Fruit fly (Drosophila melanogaster) whole organism, embryonic: ENCODE measurements around the gene Srr.

Experiments
- Abd-B ChIP-seq: fragments of 200-800 bp; sonication (Bioruptor generic); optimal IDR thresholded peaks from 2 replicates; lab custom pipeline; 2018; ENCODE audit warnings: missing biosample characterization, mild to moderate bottlenecking, missing genetic modification characterization, moderate library complexity
- Atf3 ChIP-seq: fragments of 200-800 bp; sonication (Bioruptor generic); optimal IDR thresholded peaks from 3 replicates; lab custom pipeline; 2016; ENCODE audit warnings: missing biosample characterization, missing genetic modification characterization
- CG1024 ChIP-seq: fragments of 200-800 bp; sonication (Bioruptor generic); IDR thresholded peaks from 2 replicates; pipeline ENCODE4 v1.3.6; 2022; ENCODE audit warnings: missing biosample characterization, missing genetic modification characterization
- CG10543 ChIP-seq: fragments of 200-800 bp; sonication (Bioruptor generic); optimal IDR thresholded peaks from 3 replicates; lab custom pipeline; 2017; ENCODE audit warnings: missing biosample characterization, mild to moderate bottlenecking, missing genetic modification characterization, moderate library complexity
- CG12299 ChIP-seq: fragments of 200-800 bp; sonication (Bioruptor generic); optimal IDR thresholded peaks from 2 replicates; lab custom pipeline; 2018; ENCODE audit warnings: missing biosample characterization, mild to moderate bottlenecking, missing genetic modification characterization
- CG14667 ChIP-seq: fragments of 200-800 bp; sonication (Bioruptor generic); IDR thresholded peaks from 2 replicates; pipeline ENCODE4 v1.3.6; 2022; ENCODE audit warnings: missing biosample characterization, missing genetic modification characterization
- CG15073 ChIP-seq: fragments of 200-800 bp; sonication (Bioruptor generic); optimal IDR thresholded peaks from 2 replicates; lab custom pipeline; 2016; ENCODE audit warnings: missing biosample characterization, missing genetic modification characterization
- CG15269 ChIP-seq: fragments of 200-800 bp; sonication (Bioruptor generic); optimal IDR thresholded peaks from 2 replicates; lab custom pipeline; 2018; ENCODE audit warnings: missing biosample characterization, mild to moderate bottlenecking, missing genetic modification characterization, moderate library complexity
- CG1529 ChIP-seq: fragments of 200-800 bp; sonication (Bioruptor generic); optimal IDR thresholded peaks from 3 replicates; lab custom pipeline; 2018; ENCODE audit warnings: missing biosample characterization, missing genetic modification characterization
- CG16813 ChIP-seq: fragments of 200-800 bp; sonication (Bioruptor generic); IDR thresholded peaks from 3 replicates; pipeline ENCODE4 v1.3.6; 2022; ENCODE audit warnings: missing biosample characterization, missing genetic modification characterization; ENCODE audit not compliant: partially characterized antibody
- CG17385 ChIP-seq: fragments of 200-800 bp; sonication (Bioruptor generic); optimal IDR thresholded peaks from 3 replicates; lab custom pipeline; 2018; ENCODE audit warnings: missing biosample characterization, mild to moderate bottlenecking, missing genetic modification characterization
- CG17829 ChIP-seq: fragments of 200-800 bp; optimal IDR thresholded peaks from 2 replicates; lab custom pipeline; 2019; ENCODE audit warnings: missing biosample characterization, mild to moderate bottlenecking, missing genetic modification characterization, moderate library complexity
- CG3281 ChIP-seq: fragments of 200-800 bp; sonication (Bioruptor generic); optimal IDR thresholded peaks from 3 replicates; lab custom pipeline; 2017; ENCODE audit warnings: missing biosample characterization, mild to moderate bottlenecking, missing genetic modification characterization
- CG34224 ChIP-seq: fragments of 200-800 bp; sonication (Bioruptor generic); IDR thresholded peaks from 3 replicates; pipeline ENCODE4 v1.3.6; 2022; ENCODE audit warnings: missing biosample characterization, missing genetic modification characterization; ENCODE audit not compliant: partially characterized antibody
- CG4282 ChIP-seq: fragments of 200-800 bp; sonication (Bioruptor generic); optimal IDR thresholded peaks from 2 replicates; lab custom pipeline; 2016; ENCODE audit warnings: missing biosample characterization, missing genetic modification characterization
- CG43689 ChIP-seq: fragments of 200-800 bp; sonication (Bioruptor generic); IDR thresholded peaks from 2 replicates; pipeline ENCODE4 v1.3.6; 2022; ENCODE audit warnings: missing biosample characterization, missing genetic modification characterization
- CG4820 ChIP-seq: fragments of 200-800 bp; sonication (Bioruptor generic); optimal IDR thresholded peaks from 3 replicates; lab custom pipeline; 2016; ENCODE audit warnings: missing biosample characterization, missing genetic modification characterization
- CG7987 ChIP-seq: fragments of 200-800 bp; sonication (Bioruptor generic); optimal IDR thresholded peaks from 2 replicates; lab custom pipeline; 2018; ENCODE audit warnings: missing biosample characterization, mild to moderate bottlenecking, missing genetic modification characterization, moderate library complexity
- CG9215 ChIP-seq: fragments of 200-800 bp; sonication (Bioruptor generic); IDR thresholded peaks from 2 replicates; pipeline ENCODE4 v1.3.6; 2022; ENCODE audit warnings: missing biosample characterization, missing genetic modification characterization
- CrebB ChIP-seq: fragments of 200-800 bp; sonication (Bioruptor generic); optimal IDR thresholded peaks from 3 replicates; lab custom pipeline; 2018; ENCODE audit warnings: missing biosample characterization, mild to moderate bottlenecking, missing genetic modification characterization
- HHEX ChIP-seq: fragments of 200-800 bp; sonication (Bioruptor generic); optimal IDR thresholded peaks from 3 replicates; lab custom pipeline; 2017; ENCODE audit warnings: missing biosample characterization, mild to moderate bottlenecking, missing genetic modification characterization, missing genetic modification reagents
- HmgD ChIP-seq: fragments of 200-800 bp; sonication (Bioruptor generic); optimal IDR thresholded peaks from 3 replicates; lab custom pipeline; 2016; ENCODE audit warnings: missing biosample characterization, missing genetic modification characterization
- Hr51 ChIP-seq, 2 experiments: fragments of 200-800 bp; sonication (Bioruptor generic); optimal IDR thresholded peaks; 2 replicates in 1 of 2; 3 replicates in 1 of 2; lab custom pipeline; 2016 to 2018; ENCODE audit warnings: missing biosample characterization in 2 of 2, missing genetic modification characterization in 2 of 2, mild to moderate bottlenecking in 1 of 2, moderate library complexity in 1 of 2
- MESR4 ChIP-seq: fragments of 200-800 bp; sonication (Bioruptor generic); optimal IDR thresholded peaks from 2 replicates; lab custom pipeline; 2018; ENCODE audit warnings: missing biosample characterization, mild to moderate bottlenecking, missing genetic modification characterization, moderate library complexity
- Nf-YA ChIP-seq: fragments of 200-800 bp; sonication (Bioruptor generic); IDR thresholded peaks from 2 replicates; pipeline ENCODE4 v1.3.6; 2022; ENCODE audit warnings: missing biosample characterization, missing genetic modification characterization
- NfI ChIP-seq: fragments of 200-800 bp; sonication (Bioruptor generic); optimal IDR thresholded peaks from 3 replicates; lab custom pipeline; 2018; ENCODE audit warnings: missing biosample characterization, mild to moderate bottlenecking, missing genetic modification characterization, moderate library complexity
- Pdp1 ChIP-seq, 2 experiments: fragments of 200-800 bp; sonication (Bioruptor generic); optimal IDR thresholded peaks; 3 replicates each; lab custom pipeline; 2016; ENCODE audit warnings: missing biosample characterization in 2 of 2, missing genetic modification characterization in 2 of 2, mild to moderate bottlenecking in 1 of 2, moderate library complexity in 1 of 2
- Ravus ChIP-seq: fragments of 200-800 bp; sonication (Bioruptor generic); IDR thresholded peaks from 2 replicates; pipeline ENCODE4 v1.3.6; 2022; ENCODE audit warnings: missing biosample characterization, missing genetic modification characterization
- Xrp1 ChIP-seq: fragments of 200-800 bp; sonication (Bioruptor generic); IDR thresholded peaks from 2 replicates; pipeline ENCODE4 v1.3.6; 2022; ENCODE audit warnings: missing biosample characterization, missing genetic modification characterization
- amos ChIP-seq: fragments of 200-800 bp; sonication (Bioruptor generic); IDR thresholded peaks from 2 replicates; pipeline ENCODE4 v1.3.6; 2022; ENCODE audit warnings: missing biosample characterization, missing genetic modification characterization; ENCODE audit not compliant: partially characterized antibody
- aop ChIP-seq: fragments of 200-800 bp; sonication (Bioruptor generic); IDR thresholded peaks from 2 replicates; pipeline ENCODE4 v1.3.6; 2022; ENCODE audit warnings: missing biosample characterization, missing genetic modification characterization
- crol ChIP-seq: fragments of 200-800 bp; sonication (Bioruptor generic); IDR thresholded peaks from 2 replicates; pipeline ENCODE4 v1.3.6; 2022; ENCODE audit warnings: missing biosample characterization, missing genetic modification characterization
- dm ChIP-seq: fragments of 200-800 bp; sonication (Bioruptor generic); optimal IDR thresholded peaks from 3 replicates; lab custom pipeline; 2016; ENCODE audit warnings: missing biosample characterization, missing genetic modification characterization
- dmrt11E ChIP-seq: fragments of 200-800 bp; sonication (Bioruptor generic); optimal IDR thresholded peaks from 3 replicates; lab custom pipeline; 2018; ENCODE audit warnings: missing biosample characterization, mild to moderate bottlenecking, missing genetic modification characterization, moderate library complexity
- grau ChIP-seq: fragments of 200-800 bp; optimal IDR thresholded peaks from 3 replicates; lab custom pipeline; 2019; ENCODE audit warnings: missing biosample characterization, mild to moderate bottlenecking, missing genetic modification characterization, moderate library complexity
- gro ChIP-seq: fragments of 200-800 bp; sonication (Bioruptor generic); optimal IDR thresholded peaks from 2 replicates; lab custom pipeline; 2016; ENCODE audit warnings: missing biosample characterization, missing genetic modification characterization
- hb ChIP-seq: fragments of 200-800 bp; sonication (Bioruptor generic); IDR thresholded peaks from 3 replicates; pipeline ENCODE4 v1.3.6; 2022; ENCODE audit warnings: missing biosample characterization, missing genetic modification characterization; ENCODE audit not compliant: partially characterized antibody
- hkb ChIP-seq, 2 experiments: fragments of 200-800 bp in 1 of 2; fragments of >200 bp in 1 of 2; sonication (Bioruptor generic) in 1 of 2; IDR thresholded peaks in 1 of 2; optimal IDR thresholded peaks in 1 of 2; 2 replicates each; pipeline versions ENCODE4 v1.3.6 to Lab custom; 2017 to 2022; ENCODE audit warnings: missing biosample characterization in 1 of 2, missing genetic modification characterization in 1 of 2
- lab ChIP-seq: fragments of 200-800 bp; sonication (Bioruptor generic); optimal IDR thresholded peaks from 3 replicates; lab custom pipeline; 2017; ENCODE audit warnings: missing biosample characterization, missing genetic modification characterization, mild to moderate bottlenecking, moderate library complexity, missing genetic modification reagents
- lov ChIP-seq, 2 experiments: fragments of 200-800 bp in 1 of 2; fragments of >200 bp in 1 of 2; sonication (Bioruptor generic) in 1 of 2; IDR thresholded peaks in 1 of 2; optimal IDR thresholded peaks in 1 of 2; 2 replicates in 1 of 2; 3 replicates in 1 of 2; pipeline versions ENCODE4 v1.3.6 to Lab custom; 2017 to 2022; ENCODE audit warnings: missing biosample characterization in 1 of 2, missing genetic modification characterization in 1 of 2
- mld ChIP-seq: fragments of 200-800 bp; sonication (Bioruptor generic); IDR thresholded peaks from 3 replicates; pipeline ENCODE4 v1.3.6; 2022; ENCODE audit warnings: missing biosample characterization, missing genetic modification characterization; ENCODE audit not compliant: partially characterized antibody
- nmo ChIP-seq: fragments of 200-800 bp; sonication (Bioruptor generic); optimal IDR thresholded peaks from 2 replicates; lab custom pipeline; 2018; ENCODE audit warnings: missing biosample characterization, mild to moderate bottlenecking, missing genetic modification characterization, moderate library complexity
- row ChIP-seq: fragments of 200-800 bp; sonication (Bioruptor generic); IDR thresholded peaks from 3 replicates; pipeline ENCODE4 v1.3.6; 2022; ENCODE audit warnings: missing biosample characterization, missing genetic modification characterization
- sd ChIP-seq: fragments of 200-800 bp; sonication (Bioruptor generic); optimal IDR thresholded peaks from 3 replicates; lab custom pipeline; 2018; ENCODE audit warnings: missing biosample characterization, mild to moderate bottlenecking, missing genetic modification characterization, moderate library complexity
- sisA ChIP-seq: fragments of 200-800 bp; sonication (Bioruptor generic); IDR thresholded peaks from 2 replicates; pipeline ENCODE4 v1.3.6; 2022; ENCODE audit warnings: missing biosample characterization, missing genetic modification characterization
- zf30C ChIP-seq: fragments of 200-800 bp; sonication (Bioruptor generic); optimal IDR thresholded peaks from 3 replicates; lab custom pipeline; 2018; ENCODE audit warnings: missing biosample characterization, mild to moderate bottlenecking, missing genetic modification characterization
- zfh2 ChIP-seq: fragments of 200-800 bp; sonication (Bioruptor generic); optimal IDR thresholded peaks from 2 replicates; lab custom pipeline; 2016; ENCODE audit warnings: missing biosample characterization, missing genetic modification characterization

Gene Srr

DNA sequence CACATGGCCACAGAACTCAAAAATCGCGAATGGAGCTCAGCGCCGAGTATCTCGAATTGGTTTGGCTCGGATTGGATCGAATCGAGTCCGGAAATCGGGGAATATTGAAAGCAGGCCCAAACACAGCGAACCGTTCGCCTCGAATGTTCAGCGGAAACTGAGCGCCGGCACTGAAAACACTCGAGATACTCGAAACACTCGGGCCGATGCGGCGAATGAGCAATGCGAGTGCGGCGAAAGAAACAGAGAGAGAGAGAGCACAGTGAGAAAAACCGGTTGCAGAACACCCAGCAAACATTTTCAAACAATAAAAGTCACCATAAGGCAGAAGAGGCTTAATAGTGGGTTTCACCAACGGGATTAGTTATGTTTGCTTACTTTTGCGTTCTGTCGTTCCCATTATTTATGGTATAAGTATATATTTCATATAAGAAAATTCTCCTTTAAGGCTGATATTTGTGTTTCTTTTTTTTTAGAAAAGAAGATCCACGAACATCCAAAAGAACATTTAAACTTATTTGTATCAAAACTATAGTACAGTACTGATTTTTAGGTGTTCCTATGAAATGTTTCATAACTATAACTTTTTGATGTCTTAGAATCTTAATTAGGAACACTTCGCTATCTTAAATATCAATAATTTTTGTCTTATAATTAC, 29.3 kb downstream of the Srr start, which contains the start of gene FER (continued):
- TF ChIP-seq NfI (GFP tag; lab: Kevin White, UChicago) (peak; percentile 59), CG9215 (no peak), zfh2 (GFP tag; lab: Kevin White, UChicago) (no peak), nmo (GFP tag; lab: Kevin White, UChicago) (no peak), lab (GFP tag; lab: Kevin White, UChicago) (peak; percentile 62), CG15269 (tag; lab: Kevin White, UChicago) (peak; percentile 27), HHEX (GFP tag; lab: Kevin White, UChicago) (peak; percentile 47), amos (GFP tag; lab: Robert Waterston, UW) (peak; percentile 74; the same call in 1 of the 2 replicates), Hr51 (GFP tag; optimal IDR thresholded peaks at IDR 0.05; lab: Kevin White, UChicago) (peak in 1 of 2 experiments; percentile 24), CG10543 (GFP tag; lab: Kevin White, UChicago) (peak; percentile 72), Atf3 (GFP tag; lab: Kevin White, UChicago) (peak; percentile 5), CG16813 (peak; percentile 22; the same call in 1 of the 3 replicates), CG4820 (GFP tag; lab: Kevin White, UChicago) (no peak), CG14667 (GFP tag; lab: Robert Waterston, UW) (no peak), hkb (optimal IDR thresholded peaks at IDR 0.05; lab: Kevin White, UChicago) (no peak), hkb (GFP tag; IDR thresholded peaks at IDR 0.05; lab: Robert Waterston, UW) (peak; percentile 47), sisA (GFP tag; lab: Robert Waterston, UW) (no peak), row (GFP tag; lab: Robert Waterston, UW) (peak; percentile 82), CG1529 (peak; percentile 35), CrebB (peak; percentile 75), CG12299 (tag; lab: Kevin White, UChicago) (peak; percentile 38), CG7987 (GFP tag; lab: Kevin White, UChicago) (peak; percentile 88), CG3281 (GFP tag; lab: Kevin White, UChicago) (peak; percentile 23), Xrp1 (peak; percentile 33; the same call in 1 of the 2 replicates), Ravus (GFP tag; lab: Robert Waterston, UW) (peak; percentile 38; the same call in 1 of the 2 replicates), dmrt11E (tag; lab: Kevin White, UChicago) (no peak), HmgD (peak; percentile 69), gro (GFP tag; lab: Kevin White, UChicago) (peak; percentile 80), lov (optimal IDR thresholded peaks at IDR 0.05; lab: Kevin White, UChicago) (no peak), lov (GFP tag; IDR thresholded peaks at IDR 0.05; lab: Robert Waterston, UW) (0 out of 3 replicates have a peak, but pooled peaks have one; percentile 73), CG43689 (GFP tag; lab: Robert Waterston, UW) (no peak), sd (peak; percentile 34), CG15073 (GFP tag; lab: Kevin White, UChicago) (no peak), CG17385 (GFP tag; lab: Kevin White, UChicago) (peak; percentile 38), Pdp1 (GFP tag; optimal IDR thresholded peaks at IDR 0.05; lab: Kevin White, UChicago) (peak in 1 of 2 experiments; percentile 24), CG4282 (GFP tag; lab: Kevin White, UChicago) (peak; percentile 19), grau (tag; lab: Kevin White, UChicago) (peak; percentile 11), aop (GFP tag; lab: Robert Waterston, UW) (peak; percentile 59; the same call in 1 of the 2 replicates), CG34224 (GFP tag; lab: Robert Waterston, UW) (peak; percentile 68; the same call in 1 of the 3 replicates), CG1024 (GFP tag; lab: Robert Waterston, UW) (peak; percentile 2; the same call in 1 of the 2 replicates), mld (GFP tag; lab: Robert Waterston, UW) (0 out of 3 replicates have a peak, but pooled peaks have one; percentile 59), CG17829 (peak; percentile 40), dm (no peak), Abd-B (no peak), Nf-YA (GFP tag; lab: Robert Waterston, UW) (no peak), hb (GFP tag; lab: Robert Waterston, UW) (no peak), MESR4 (peak; percentile 2), crol (GFP tag; lab: Robert Waterston, UW) (no peak), zf30C (GFP tag; lab: Kevin White, UChicago) (peak; percentile 86)
